Fruit fly (Drosophila melanogaster) whole organism, embryonic: ENCODE results near the gene CG14882.

ENCODE experiments used
- Bdp1 ChIP-seq: fragments of 200-800 bp; sonication (Bioruptor generic); optimal IDR thresholded peaks from 3 replicates; lab custom pipeline; 2016; ENCODE audit warnings: missing biosample characterization, missing genetic modification characterization
- CG12071 ChIP-seq: fragments of 200-800 bp; sonication (Bioruptor generic); optimal IDR thresholded peaks from 3 replicates; lab custom pipeline; 2018; ENCODE audit warnings: missing biosample characterization, mild to moderate bottlenecking, missing genetic modification characterization
- CG1233 ChIP-seq: fragments of 200-800 bp; sonication (Bioruptor generic); optimal IDR thresholded peaks from 4 replicates; lab custom pipeline; 2018; ENCODE audit warnings: missing biosample characterization, mild to moderate bottlenecking, missing genetic modification characterization
- CG13123 ChIP-seq: fragments of 200-800 bp; sonication (Bioruptor generic); optimal IDR thresholded peaks from 2 replicates; lab custom pipeline; 2016; ENCODE audit warnings: missing biosample characterization, missing genetic modification characterization
- CG14050 ChIP-seq: fragments of 200-800 bp; sonication (Bioruptor generic); IDR thresholded peaks from 3 replicates; pipeline ENCODE4 v1.3.6; 2022; ENCODE audit warnings: missing biosample characterization, missing genetic modification characterization
- CG1602 ChIP-seq: fragments of 200-800 bp; sonication (Bioruptor generic); optimal IDR thresholded peaks from 3 replicates; lab custom pipeline; 2016; ENCODE audit warnings: missing biosample characterization, missing genetic modification characterization
- CG17186 ChIP-seq: fragments of 200-800 bp; sonication (Bioruptor generic); optimal IDR thresholded peaks from 3 replicates; lab custom pipeline; 2017; ENCODE audit warnings: missing biosample characterization, missing genetic modification reagents, missing genetic modification characterization
- CG18262 ChIP-seq: fragments of 200-800 bp; optimal IDR thresholded peaks from 3 replicates; lab custom pipeline; 2019; ENCODE audit warnings: missing biosample characterization, mild to moderate bottlenecking, missing genetic modification characterization, moderate library complexity
- CG33557 ChIP-seq: fragments of 200-800 bp; sonication (Bioruptor generic); optimal IDR thresholded peaks from 2 replicates; lab custom pipeline; 2019; ENCODE audit warnings: missing biosample characterization, mild to moderate bottlenecking, missing genetic modification characterization, moderate library complexity
- CG4328 ChIP-seq: fragments of 200-800 bp; sonication (Bioruptor generic); optimal IDR thresholded peaks from 3 replicates; lab custom pipeline; 2017; ENCODE audit warnings: missing biosample characterization, missing genetic modification reagents, missing genetic modification characterization
- CG4424 ChIP-seq: fragments of 200-800 bp; sonication (Bioruptor generic); optimal IDR thresholded peaks from 3 replicates; lab custom pipeline; 2016; ENCODE audit warnings: missing biosample characterization, missing genetic modification characterization
- CG6254 ChIP-seq: fragments of 200-800 bp; sonication (Bioruptor generic); optimal IDR thresholded peaks from 3 replicates; lab custom pipeline; 2017; ENCODE audit warnings: mild to moderate bottlenecking, missing biosample characterization, missing genetic modification reagents, missing genetic modification characterization
- CG6791 ChIP-seq: fragments of 200-800 bp; sonication (Bioruptor generic); IDR thresholded peaks from 3 replicates; pipeline ENCODE4 v1.3.6; 2022; ENCODE audit warnings: missing biosample characterization, missing genetic modification characterization; ENCODE audit not compliant: partially characterized antibody
- CG7987 ChIP-seq: fragments of 200-800 bp; sonication (Bioruptor generic); optimal IDR thresholded peaks from 2 replicates; lab custom pipeline; 2018; ENCODE audit warnings: missing biosample characterization, mild to moderate bottlenecking, missing genetic modification characterization, moderate library complexity
- CG8281 ChIP-seq: fragments of 200-800 bp; sonication (Bioruptor generic); optimal IDR thresholded peaks from 2 replicates; lab custom pipeline; 2018; ENCODE audit warnings: missing biosample characterization, mild to moderate bottlenecking, missing genetic modification characterization, moderate library complexity
- CG8290 ChIP-seq, 3 experiments: fragments of 200-800 bp; sonication (Bioruptor generic); optimal IDR thresholded peaks; 2 replicates each; lab custom pipeline; 2016 to 2019; ENCODE audit warnings: missing biosample characterization in 3 of 3, missing genetic modification characterization in 3 of 3, mild to moderate bottlenecking in 2 of 3, moderate library complexity in 1 of 3
- CG8478 ChIP-seq: fragments of >200 bp; optimal IDR thresholded peaks from 2 replicates; lab custom pipeline; 2018
- CG8924 ChIP-seq: fragments of 200-800 bp; optimal IDR thresholded peaks from 3 replicates; lab custom pipeline; 2019; ENCODE audit warnings: missing biosample characterization, mild to moderate bottlenecking, missing genetic modification characterization, moderate library complexity
- CG9817 ChIP-seq: fragments of 200-800 bp; sonication (Bioruptor generic); optimal IDR thresholded peaks from 2 replicates; lab custom pipeline; 2018; ENCODE audit warnings: missing biosample characterization, mild to moderate bottlenecking, missing genetic modification characterization, moderate library complexity
- D19A ChIP-seq: fragments of 200-800 bp; optimal IDR thresholded peaks from 3 replicates; lab custom pipeline; 2019; ENCODE audit warnings: missing biosample characterization, mild to moderate bottlenecking, missing genetic modification characterization, moderate library complexity
- Ets97D ChIP-seq: fragments of 200-800 bp; sonication (Bioruptor generic); optimal IDR thresholded peaks from 3 replicates; lab custom pipeline; 2016; ENCODE audit warnings: missing biosample characterization, missing genetic modification characterization
- Fer2 ChIP-seq: fragments of 200-800 bp; sonication (Bioruptor generic); optimal IDR thresholded peaks from 2 replicates; lab custom pipeline; 2018; ENCODE audit warnings: missing biosample characterization, mild to moderate bottlenecking, missing genetic modification characterization, moderate library complexity
- Hr78 ChIP-seq, 2 experiments: fragments of 200-800 bp in 1 of 2; fragments of >200 bp in 1 of 2; sonication (Bioruptor generic) in 1 of 2; optimal IDR thresholded peaks; 2 replicates each; lab custom pipeline; 2017 to 2019; ENCODE audit warnings: missing biosample characterization in 2 of 2, missing genetic modification characterization in 2 of 2, mild to moderate bottlenecking in 1 of 2, moderate library complexity in 1 of 2
- MBD-R2 ChIP-seq: fragments of 200-800 bp; sonication (Bioruptor generic); IDR thresholded peaks from 2 replicates; pipeline ENCODE4 v1.3.6; 2022; ENCODE audit warnings: missing biosample characterization, missing genetic modification characterization
- NC2α ChIP-seq: fragments of 200-800 bp; sonication (Bioruptor generic); optimal IDR thresholded peaks from 2 replicates; lab custom pipeline; 2016; ENCODE audit warnings: missing biosample characterization, missing genetic modification characterization
- Nf-YA ChIP-seq: fragments of 200-800 bp; sonication (Bioruptor generic); IDR thresholded peaks from 2 replicates; pipeline ENCODE4 v1.3.6; 2022; ENCODE audit warnings: missing biosample characterization, missing genetic modification characterization
- Scr ChIP-seq: fragments of 200-800 bp; sonication (Bioruptor generic); IDR thresholded peaks from 2 replicates; pipeline ENCODE4 v1.3.6; 2022; ENCODE audit warnings: missing biosample characterization, missing genetic modification characterization; ENCODE audit not compliant: partially characterized antibody
- Sox100B ChIP-seq: fragments of 200-800 bp; sonication (Bioruptor generic); optimal IDR thresholded peaks from 3 replicates; lab custom pipeline; 2018; ENCODE audit warnings: missing biosample characterization, mild to moderate bottlenecking, missing genetic modification characterization
- Ssrp ChIP-seq: fragments of 200-800 bp; sonication (Bioruptor generic); optimal IDR thresholded peaks from 2 replicates; lab custom pipeline; 2018; ENCODE audit warnings: missing biosample characterization, mild to moderate bottlenecking, missing genetic modification characterization, moderate library complexity
- Taf1 ChIP-seq: fragments of 200-800 bp; sonication (Bioruptor generic); IDR thresholded peaks from 2 replicates; pipeline ENCODE4 v1.3.6; 2022; ENCODE audit warnings: missing biosample characterization, missing genetic modification characterization
- Vsx1 ChIP-seq: fragments of 200-800 bp; sonication (Bioruptor generic); optimal IDR thresholded peaks from 2 replicates; lab custom pipeline; 2017; ENCODE audit warnings: missing biosample characterization, mild to moderate bottlenecking, missing genetic modification characterization, missing genetic modification reagents
- Xrp1 ChIP-seq: fragments of 200-800 bp; sonication (Bioruptor generic); IDR thresholded peaks from 2 replicates; pipeline ENCODE4 v1.3.6; 2022; ENCODE audit warnings: missing biosample characterization, missing genetic modification characterization
- croc ChIP-seq: fragments of 200-800 bp; sonication (Bioruptor generic); conservative IDR thresholded peaks from 3 replicates; pipeline ENCODE4 v1.3.6; 2022; ENCODE audit warnings: missing biosample characterization, missing genetic modification characterization
- cwo ChIP-seq: fragments of 200-800 bp; sonication (Bioruptor generic); optimal IDR thresholded peaks from 3 replicates; lab custom pipeline; 2017; ENCODE audit warnings: missing biosample characterization, missing genetic modification characterization, mild to moderate bottlenecking, moderate library complexity, missing genetic modification reagents
- gfzf ChIP-seq: fragments of 200-800 bp; sonication (Bioruptor generic); optimal IDR thresholded peaks from 2 replicates; lab custom pipeline; 2016; ENCODE audit warnings: missing biosample characterization, mild to moderate bottlenecking, missing genetic modification characterization, moderate library complexity
- hkb ChIP-seq, 2 experiments: fragments of 200-800 bp in 1 of 2; fragments of >200 bp in 1 of 2; sonication (Bioruptor generic) in 1 of 2; IDR thresholded peaks in 1 of 2; optimal IDR thresholded peaks in 1 of 2; 2 replicates each; pipeline versions ENCODE4 v1.3.6 to Lab custom; 2017 to 2022; ENCODE audit warnings: missing biosample characterization in 1 of 2, missing genetic modification characterization in 1 of 2
- insv ChIP-seq, 2 experiments: fragments of 200-800 bp; sonication (Bioruptor generic); optimal IDR thresholded peaks; 3 replicates each; lab custom pipeline; 2016 to 2018; ENCODE audit warnings: missing biosample characterization in 2 of 2, missing genetic modification characterization in 2 of 2
- pum ChIP-seq: fragments of 200-800 bp; sonication (Bioruptor generic); optimal IDR thresholded peaks from 2 replicates; lab custom pipeline; 2016; ENCODE audit warnings: missing biosample characterization, missing genetic modification characterization
- sc ChIP-seq, 3 experiments: fragments of >200 bp in 2 of 3; fragments of 200-800 bp in 1 of 3; sonication (Bioruptor generic) in 1 of 3; optimal IDR thresholded peaks; 2 replicates in 2 of 3; 3 replicates in 1 of 3; lab custom pipeline; 2017; ENCODE audit warnings: mild to moderate bottlenecking in 1 of 3, missing biosample characterization in 1 of 3, missing genetic modification characterization in 1 of 3, missing genetic modification reagents in 1 of 3
- sens ChIP-seq: fragments of 200-800 bp; sonication (Bioruptor generic); peaks from one replicate; lab custom pipeline; 2016; ENCODE audit warnings: missing biosample characterization, missing genetic modification characterization
- sisA ChIP-seq: fragments of 200-800 bp; sonication (Bioruptor generic); IDR thresholded peaks from 2 replicates; pipeline ENCODE4 v1.3.6; 2022; ENCODE audit warnings: missing biosample characterization, missing genetic modification characterization
- twi ChIP-seq: fragments of 200-800 bp; optimal IDR thresholded peaks from 2 replicates; lab custom pipeline; 2019; ENCODE audit warnings: missing biosample characterization, mild to moderate bottlenecking, missing genetic modification characterization, moderate library complexity
- vfl ChIP-seq: fragments of 200-800 bp; sonication (Bioruptor generic); optimal IDR thresholded peaks from 2 replicates; lab custom pipeline; 2016; ENCODE audit warnings: missing biosample characterization, missing genetic modification characterization
- wdn ChIP-seq: fragments of 200-800 bp; sonication (Bioruptor generic); IDR thresholded peaks from 2 replicates; pipeline ENCODE4 v1.3.6; 2022; ENCODE audit warnings: missing biosample characterization, missing genetic modification characterization
- zen ChIP-seq: fragments of 200-800 bp; sonication (Bioruptor generic); optimal IDR thresholded peaks from 3 replicates; lab custom pipeline; 2018; ENCODE audit warnings: missing biosample characterization, mild to moderate bottlenecking, missing genetic modification characterization, moderate library complexity

Gene CG14882

dm6 chr3R:16468556-16468955 lies 25.5 kb downstream of the CG14882 start (continued):
- TF ChIP-seq Xrp1 (GFP tag; lab: Robert Waterston, UW) (no peak), NC2α (GFP tag; lab: Kevin White, UChicago) (no peak)
- TF ChIP-seq, all 482 proteins: peak for 5

- TF ChIP-seq CG1233 (GFP tag; lab: Kevin White, UChicago) (no peak), hkb (optimal IDR thresholded peaks at IDR 0.05; lab: Kevin White, UChicago) (no peak), hkb (GFP tag; IDR thresholded peaks at IDR 0.05; lab: Robert Waterston, UW) (peak; percentile 51; the same call in 1 of the 2 replicates), CG13123 (GFP tag; lab: Kevin White, UChicago) (peak; percentile 32), Hr78 (GFP tag; optimal IDR thresholded peaks at IDR 0.05; lab: Kevin White, UChicago) (no peak), insv (GFP tag; optimal IDR thresholded peaks at IDR 0.05; lab: Kevin White, UChicago) (peak in 1 of 2 experiments; percentile 4), Taf1 (GFP tag; lab: Robert Waterston, UW) (no peak), CG8478 (lab: Kevin White, UChicago) (no peak), sisA (peak; percentile 51; the same call in 1 of the 2 replicates), sens (no peak), cwo (GFP tag; lab: Kevin White, UChicago) (no peak), CG33557 (peak; percentile 42), Fer2 (peak; percentile 47), gfzf (GFP tag; lab: Kevin White, UChicago) (peak; percentile 17), zen (peak; percentile 59), MBD-R2 (GFP tag; lab: Robert Waterston, UW) (peak; percentile 87), twi (tag; lab: Kevin White, UChicago) (peak; percentile 12), CG7987 (GFP tag; lab: Kevin White, UChicago) (no peak), sc (optimal IDR thresholded peaks at IDR 0.05; lab: Kevin White, UChicago) (no peak), sc (GFP tag; optimal IDR thresholded peaks at IDR 0.05; lab: Kevin White, UChicago) (no peak), CG18262 (tag; lab: Kevin White, UChicago) (peak; percentile 51), CG14050 (GFP tag; lab: Robert Waterston, UW) (no peak), Ets97D (GFP tag; lab: Kevin White, UChicago) (peak; percentile 32), CG8290 (GFP tag; optimal IDR thresholded peaks at IDR 0.05; lab: Kevin White, UChicago) (no peak), CG8290 (tag; optimal IDR thresholded peaks at IDR 0.05; lab: Kevin White, UChicago) (no peak), CG17186 (GFP tag; lab: Kevin White, UChicago) (peak; percentile 58), CG1602 (GFP tag; lab: Kevin White, UChicago) (peak; percentile 67), D19A (tag; lab: Kevin White, UChicago) (no peak), CG8924 (tag; lab: Kevin White, UChicago) (peak; percentile 67), Sox100B (GFP tag; lab: Kevin White, UChicago) (no peak), CG8281 (tag; lab: Kevin White, UChicago) (no peak), CG4328 (GFP tag; lab: Kevin White, UChicago) (peak; percentile 27), CG12071 (GFP tag; lab: Kevin White, UChicago) (no peak), CG6791 (GFP tag; lab: Robert Waterston, UW) (peak; percentile 52; the same call in 1 of the 3 replicates), CG9817 (peak; percentile 51), Bdp1 (no peak), CG6254 (GFP tag; lab: Kevin White, UChicago) (peak; percentile 21), Scr (peak; percentile 64), CG4424 (GFP tag; lab: Kevin White, UChicago) (peak; percentile 75), pum (peak; percentile 52), croc (GFP tag; lab: Robert Waterston, UW) (no peak; the same call in 2 of the 3 replicates), Nf-YA (GFP tag; lab: Robert Waterston, UW) (no peak), vfl (GFP tag; lab: Kevin White, UChicago) (no peak), wdn (no peak), Ssrp (tag; lab: Kevin White, UChicago) (peak; percentile 64), Vsx1 (no peak)
These were observed 26.7 kb downstream of the CG14882 start, which contains the start of the genes CG42232 and CSN5 for dm6 chr3R:16469501-16470263. TSS of gene CG42232 (minus strand) at chr3R:16469663. TSS of gene CSN5 (plus strand) at chr3R:16470099.
